Worm (Caenorhabditis elegans): Measurements from ENCODE around the gene Y71H2B.8.

ce11 chrIII:2540520-2540919, 38.6 kb upstream of the Y71H2B.8 start:
- TF ChIP-seq ceh-82 (tag; optimal IDR thresholded peaks at IDR 0.05) (no peak), tbx-2 (tag; optimal IDR thresholded peaks at IDR 0.05) (no peak), jun-1 (tag; optimal IDR thresholded peaks at IDR 0.05) (no peak), fkh-10 (GFP tag; optimal IDR thresholded peaks at IDR 0.05) (no peak), ama-1 (optimal IDR thresholded peaks at IDR 0.05) (no peak), nhr-237 (tag; optimal IDR thresholded peaks at IDR 0.05) (no peak), elt-3 (tag; optimal IDR thresholded peaks at IDR 0.05) (no peak), mdl-1 (tag; optimal IDR thresholded peaks at IDR 0.05) (no peak), unc-39 (tag; optimal IDR thresholded peaks at IDR 0.05) (no peak), ztf-11 (tag; optimal IDR thresholded peaks at IDR 0.05) (no peak)

All from whole organism, L3 larva.